Fruit fly (Drosophila melanogaster): Measurements from ENCODE around the gene eIF3h.

The eIF3h gene

DNA sequence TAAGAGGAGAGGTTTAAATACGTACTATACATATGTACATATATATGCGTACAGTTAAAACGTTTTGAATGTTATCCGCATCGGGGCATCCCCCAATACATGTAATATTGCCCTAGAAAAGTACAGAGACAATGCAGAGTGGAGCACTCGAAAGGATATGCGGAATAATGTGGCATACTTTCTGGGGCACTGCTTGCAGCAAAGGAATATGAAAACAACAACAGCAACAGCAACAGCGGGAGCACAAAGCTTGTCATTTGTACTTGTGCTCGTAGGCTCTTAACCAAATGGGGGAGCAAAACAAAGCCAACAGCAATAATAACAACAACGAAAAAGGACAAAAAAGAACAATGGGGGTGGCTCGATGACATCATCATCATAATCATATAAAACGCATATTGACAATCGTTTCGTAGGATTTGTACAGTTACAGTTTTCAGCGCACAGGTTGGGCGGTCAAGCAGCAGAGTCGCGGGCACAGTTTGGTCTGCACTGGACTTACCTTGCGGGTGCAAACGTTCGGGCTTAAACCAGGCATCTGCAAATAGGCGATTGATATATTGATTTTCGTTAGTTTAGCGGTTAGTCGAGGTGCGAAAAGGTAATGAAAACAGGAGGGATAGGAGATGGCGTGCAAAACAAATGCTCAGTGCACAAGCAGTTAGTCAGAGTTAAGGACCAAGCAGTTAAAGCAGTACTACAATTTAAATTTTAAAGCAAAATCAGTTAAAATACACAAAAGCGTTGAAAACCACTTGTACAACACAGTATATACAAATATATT, 49.0 kb downstream of the eIF3h start:
- TF ChIP-seq Crg-1 (GFP tag; optimal IDR thresholded peaks at IDR 0.05) = no peak
- no peak for TF ChIP-seq CG1620 (GFP tag; optimal IDR thresholded peaks at IDR 0.05)
- TF ChIP-seq tj (GFP tag; optimal IDR thresholded peaks at IDR 0.05) = no peak
- TF ChIP-seq CG7101 (tag; optimal IDR thresholded peaks at IDR 0.05) = no peak

DNA sequence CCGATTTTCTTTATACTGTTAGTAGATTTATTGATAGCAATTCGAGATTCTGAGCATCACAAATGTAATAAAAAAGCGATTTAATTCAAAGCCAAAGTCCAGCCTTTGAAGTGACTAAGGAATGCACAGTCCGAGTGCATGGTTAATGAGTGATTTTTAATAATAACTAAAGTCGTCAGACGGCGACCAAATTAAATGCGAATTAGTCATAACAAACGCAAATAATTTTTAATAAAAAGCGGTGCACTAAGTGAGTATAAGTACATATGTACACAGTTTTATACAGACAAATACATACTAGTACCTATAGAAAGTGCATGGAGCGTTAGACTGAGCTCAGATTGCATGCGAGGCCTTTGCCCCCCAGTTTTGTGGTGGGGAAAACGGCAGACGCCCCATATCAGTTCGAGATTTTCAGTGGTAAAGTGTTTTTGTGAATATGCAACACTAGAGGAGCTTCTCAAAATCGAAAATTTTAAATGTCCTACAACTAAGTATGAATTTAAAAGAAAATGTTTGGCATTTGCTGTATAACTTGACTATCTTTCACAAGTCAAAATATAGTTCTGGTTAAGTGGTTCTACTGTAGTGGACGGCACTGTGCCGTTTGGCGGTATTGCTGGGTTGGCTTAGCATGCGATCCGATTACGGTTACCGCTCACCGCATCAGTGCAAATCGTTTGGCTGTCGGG, 50.0 kb downstream of the eIF3h start:
- peak; percentile 76 for TF ChIP-seq CG7101 (tag; optimal IDR thresholded peaks at IDR 0.05)
- TF ChIP-seq CG33017 (tag; optimal IDR thresholded peaks at IDR 0.05) = peak; percentile 85
- peak; percentile 32 for TF ChIP-seq Mnt (GFP tag; optimal IDR thresholded peaks at IDR 0.05)
- TF ChIP-seq Clk (GFP tag; optimal IDR thresholded peaks at IDR 0.05) = peak; percentile 13
- TF ChIP-seq Hr96 (GFP tag; optimal IDR thresholded peaks at IDR 0.05) = peak; percentile 36
- peak; percentile 25 for TF ChIP-seq toe (GFP tag; optimal IDR thresholded peaks at IDR 0.05)
- peak; percentile 52 for TF ChIP-seq CG14711 (tag; optimal IDR thresholded peaks at IDR 0.05)
- no peak for TF ChIP-seq ovo (GFP tag; optimal IDR thresholded peaks at IDR 0.05)
- peak; percentile 7 for TF ChIP-seq CG5204 (GFP tag; optimal IDR thresholded peaks at IDR 0.05)
- peak; percentile 74 for TF ChIP-seq CG7045 (GFP tag; optimal IDR thresholded peaks at IDR 0.05)
- TF ChIP-seq pad (GFP tag; optimal IDR thresholded peaks at IDR 0.05) = peak; percentile 39
- TF ChIP-seq CG1620 (GFP tag; optimal IDR thresholded peaks at IDR 0.05) = no peak
- TF ChIP-seq cnc (optimal IDR thresholded peaks at IDR 0.05) = no peak
- peak; percentile 97 for TF ChIP-seq kay (GFP tag; ENCODE audit: borderline replicate concordance)
- TF ChIP-seq bab1 (GFP tag; optimal IDR thresholded peaks at IDR 0.05) = peak; percentile 10
- TF ChIP-seq Crg-1 (GFP tag; optimal IDR thresholded peaks at IDR 0.05) = peak; percentile 29
- peak; percentile 64 for TF ChIP-seq tj (GFP tag; optimal IDR thresholded peaks at IDR 0.05)
- TF ChIP-seq CG11617 (GFP tag; optimal IDR thresholded peaks at IDR 0.05) = peak; percentile 54
- peak; percentile 82 for TF ChIP-seq CG12768 (GFP tag; optimal IDR thresholded peaks at IDR 0.05)
- peak; percentile 70 for TF ChIP-seq cic (GFP tag; optimal IDR thresholded peaks at IDR 0.05)

DNA sequence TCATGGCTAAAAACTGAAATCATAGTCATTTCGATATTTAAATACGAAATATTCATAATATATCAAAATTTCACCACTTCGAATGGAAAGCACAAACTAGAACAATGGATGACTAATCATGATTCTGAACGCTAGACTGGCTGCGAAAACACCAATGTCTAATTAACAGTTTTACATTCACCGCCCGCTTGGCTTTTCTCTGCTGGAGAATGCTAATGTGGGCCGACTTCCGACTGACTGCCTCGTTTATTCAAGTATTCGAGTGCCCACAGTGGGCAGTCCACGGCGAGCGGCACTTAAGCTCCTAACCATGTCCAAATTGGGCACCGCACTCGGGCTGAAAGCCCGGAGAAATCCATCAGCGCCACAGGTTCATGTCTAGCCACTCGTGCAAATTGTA, 50.9 kb downstream of the eIF3h start:
- TF ChIP-seq CG7101 (tag; optimal IDR thresholded peaks at IDR 0.05) = no peak
- no peak for TF ChIP-seq CG11617 (GFP tag; optimal IDR thresholded peaks at IDR 0.05)
- TF ChIP-seq CG33017 (tag; optimal IDR thresholded peaks at IDR 0.05) = no peak
- no peak for TF ChIP-seq bab1 (GFP tag; optimal IDR thresholded peaks at IDR 0.05)
- TF ChIP-seq cnc (optimal IDR thresholded peaks at IDR 0.05) = no peak
- no peak for TF ChIP-seq CG7045 (GFP tag; optimal IDR thresholded peaks at IDR 0.05)
- TF ChIP-seq ovo (GFP tag; optimal IDR thresholded peaks at IDR 0.05) = no peak

DNA sequence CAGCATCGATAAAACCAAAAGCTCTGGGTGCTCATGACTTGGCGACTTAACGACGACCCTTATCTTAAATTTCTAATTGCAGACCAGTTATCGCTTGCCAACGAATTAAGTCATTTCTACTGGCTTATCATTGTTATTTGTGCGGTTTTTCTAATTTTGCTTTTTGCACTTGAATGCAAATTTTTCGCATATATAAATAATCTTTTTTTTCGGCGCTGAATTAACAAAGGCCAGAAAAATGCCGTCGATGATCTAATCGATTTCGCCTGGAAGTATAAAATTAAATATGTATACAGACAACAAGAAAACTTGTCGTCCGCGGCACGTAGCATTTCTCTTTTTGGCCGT, 51.3 kb downstream of the eIF3h start:
- TF ChIP-seq kay (GFP tag; ENCODE audit: borderline replicate concordance) = peak; percentile 41
- TF ChIP-seq Hr96 (GFP tag; optimal IDR thresholded peaks at IDR 0.05) = no peak
